Worm (Caenorhabditis elegans): ENCODE measurements around the gene rfc-4.
A peak's percentile ranks its signal among the peaks of the same experiment; 100 is the strongest.

rfc-4 gene

DNA sequence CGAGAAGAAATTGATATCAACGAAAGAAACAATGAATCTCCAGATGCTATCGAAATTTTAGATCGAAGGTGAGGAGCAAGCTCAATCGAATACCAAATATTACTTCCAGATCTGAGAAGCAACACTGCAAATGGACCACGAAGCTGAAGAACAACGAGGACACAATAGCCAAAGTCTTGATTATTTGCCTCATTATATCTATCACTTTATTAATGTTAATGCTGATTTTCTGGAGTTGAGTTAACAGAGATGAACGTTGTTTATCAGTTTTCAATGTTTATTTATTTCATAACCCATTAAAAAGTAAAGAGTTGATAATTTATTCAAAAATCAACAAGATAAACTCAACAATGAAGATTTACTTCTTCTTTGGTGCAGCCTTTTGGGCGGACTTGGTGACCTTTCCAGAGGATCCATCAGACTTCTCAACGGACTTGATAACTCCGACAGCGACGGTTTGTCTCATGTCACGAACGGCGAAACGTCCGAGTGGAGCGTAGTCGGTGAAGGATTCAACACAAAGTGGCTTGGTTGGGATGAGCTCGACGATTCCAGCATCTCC is 2.2 kb upstream of the rfc-4 start (continued):
- no peak for TF ChIP-seq F55B11.4 (tag; optimal IDR thresholded peaks at IDR 0.05; ENCODE audit: borderline replicate concordance, insufficient read depth)
- no peak for TF ChIP-seq ztf-3 (GFP tag; optimal IDR thresholded peaks at IDR 0.05)
- TF ChIP-seq ets-4 (GFP tag; optimal IDR thresholded peaks at IDR 0.05): no peak
- no peak for TF ChIP-seq akir-1 (GFP tag; optimal IDR thresholded peaks at IDR 0.05)
- no peak for TF ChIP-seq pbrm-1 (GFP tag; IDR thresholded peaks at IDR 0.05)
- 0 out of 2 replicates have a peak, but pooled peaks have one; percentile 62 for TF ChIP-seq nfyb-1 (GFP tag; IDR thresholded peaks at IDR 0.05)
- peak; percentile 79 for TF ChIP-seq Y95B8A.8 (GFP tag; IDR thresholded peaks at IDR 0.05)
- peak; percentile 31 for TF ChIP-seq efl-1 (GFP tag; optimal IDR thresholded peaks at IDR 0.05)
- TF ChIP-seq snpc-1.1 (tag; optimal IDR thresholded peaks at IDR 0.05; ENCODE audit: insufficient read depth): peak; percentile 45
- peak; percentile 3 for TF ChIP-seq ztf-22 (GFP tag; optimal IDR thresholded peaks at IDR 0.05)
- no peak for TF ChIP-seq madf-10 (tag; optimal IDR thresholded peaks at IDR 0.05)
- TF ChIP-seq lsl-1 (GFP tag; optimal IDR thresholded peaks at IDR 0.05): peak; percentile 74
- no peak for TF ChIP-seq T07F8.4 (tag; optimal IDR thresholded peaks at IDR 0.05)
- no peak for TF ChIP-seq ceh-40 (GFP tag; IDR thresholded peaks at IDR 0.05)
- TF ChIP-seq F37B4.10 (GFP tag; IDR thresholded peaks at IDR 0.05): no peak
- TF ChIP-seq C06A6.2 (GFP tag; conservative IDR thresholded peaks at IDR 0.05): no peak
- no peak for TF ChIP-seq somi-1 (GFP tag; optimal IDR thresholded peaks at IDR 0.05)
- TF ChIP-seq madf-3 (GFP tag; IDR thresholded peaks at IDR 0.05): peak; percentile 82
- TF ChIP-seq snpc-3.4 (tag; optimal IDR thresholded peaks at IDR 0.05): peak; percentile 89
- TF ChIP-seq F52B5.7 (tag; optimal IDR thresholded peaks at IDR 0.05): peak; percentile 14
- TF ChIP-seq sptf-2 (GFP tag; optimal IDR thresholded peaks at IDR 0.05): peak; percentile 50
- TF ChIP-seq atf-7 (tag; optimal IDR thresholded peaks at IDR 0.05): no peak
- TF ChIP-seq hmg-1.2 (GFP tag; IDR thresholded peaks at IDR 0.05): peak; percentile 51
- TF ChIP-seq nhr-179 (tag; optimal IDR thresholded peaks at IDR 0.05): no peak
- TF ChIP-seq madf-8 (GFP tag; conservative IDR thresholded peaks at IDR 0.05): no peak
- no peak for TF ChIP-seq nhr-27 (tag; optimal IDR thresholded peaks at IDR 0.05)
- TF ChIP-seq dox-1 (GFP tag; IDR thresholded peaks at IDR 0.05): peak; percentile 52
- TF ChIP-seq aptf-3 (GFP tag; IDR thresholded peaks at IDR 0.05): no peak
- no peak for TF ChIP-seq gei-17 (GFP tag; optimal IDR thresholded peaks at IDR 0.05)
- peak; percentile 80 for TF ChIP-seq lin-54 (GFP tag; optimal IDR thresholded peaks at IDR 0.05)
- no peak for TF ChIP-seq nhr-90 (tag; optimal IDR thresholded peaks at IDR 0.05)
- TF ChIP-seq pha-4 (tag; optimal IDR thresholded peaks at IDR 0.05): no peak
- TF ChIP-seq egl-18 (GFP tag; IDR thresholded peaks at IDR 0.05): no peak
- TF ChIP-seq hsf-1 (GFP tag; IDR thresholded peaks at IDR 0.05): peak; percentile 82
- TF ChIP-seq bed-2 (GFP tag; IDR thresholded peaks at IDR 0.05): no peak
- peak; percentile 85 for TF ChIP-seq repo-1 (tag; optimal IDR thresholded peaks at IDR 0.05)
- TF ChIP-seq rcor-1 (GFP tag; IDR thresholded peaks at IDR 0.05): peak; percentile 89
- no peak for TF ChIP-seq F57A8.1 (GFP tag; optimal IDR thresholded peaks at IDR 0.05)
- TF ChIP-seq egl-44 (GFP tag; IDR thresholded peaks at IDR 0.05): no peak
- TF ChIP-seq cebp-1 (GFP tag; IDR thresholded peaks at IDR 0.05): no peak
- TF ChIP-seq cebp-1 (tag; optimal IDR thresholded peaks at IDR 0.05): peak; percentile 51
- no peak for TF ChIP-seq mes-4 (tag; optimal IDR thresholded peaks at IDR 0.05)
- TF ChIP-seq Y56A3A.18 (GFP tag; IDR thresholded peaks at IDR 0.05): peak; percentile 87
- no peak; the same call in 1 of the 2 replicates for TF ChIP-seq C17E4.6 (GFP tag; IDR thresholded peaks at IDR 0.05)
- no peak for TF ChIP-seq dpff-1 (tag; optimal IDR thresholded peaks at IDR 0.05)
- TF ChIP-seq F49E8.2 (tag; optimal IDR thresholded peaks at IDR 0.05; ENCODE audit: insufficient read depth): peak; percentile 97
- TF ChIP-seq ceh-79 (tag; optimal IDR thresholded peaks at IDR 0.05): peak; percentile 32
- no peak for TF ChIP-seq lsy-27 (tag; optimal IDR thresholded peaks at IDR 0.05; ENCODE audit: borderline replicate concordance, insufficient read depth)
- TF ChIP-seq cebp-2 (GFP tag; IDR thresholded peaks at IDR 0.05): no peak

Measured in whole organism, young adult.